Fruit fly (Drosophila melanogaster): ENCODE measurements around the gene CG6333.

CG6333 gene

DNA sequence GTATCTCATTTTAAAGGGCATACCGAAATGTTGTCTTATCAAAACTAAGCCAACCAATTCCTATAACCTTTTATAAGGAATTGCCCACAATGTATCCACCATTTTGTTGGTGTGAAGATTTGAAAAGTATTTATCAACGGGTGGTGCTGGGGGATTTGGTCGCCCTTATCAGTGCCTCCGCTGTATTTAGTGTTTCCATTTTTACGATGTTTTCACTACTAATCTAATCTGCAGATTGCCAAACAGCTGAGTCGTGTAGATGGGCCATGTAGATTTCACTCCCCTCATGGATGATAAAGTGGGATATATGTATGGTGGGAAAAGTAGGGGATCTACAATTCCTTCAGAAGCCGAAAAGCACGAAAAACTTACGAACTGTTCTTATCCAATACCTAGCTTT, 45.4 kb upstream of the CG6333 start (continued):
- TF ChIP-seq Xbp1 (GFP tag; optimal IDR thresholded peaks at IDR 0.05) (no peak), ken (GFP tag; IDR thresholded peaks at IDR 0.05) (no peak), CkIIα-i1 (GFP tag; IDR thresholded peaks at IDR 0.05) (no peak), CG8089 (GFP tag; optimal IDR thresholded peaks at IDR 0.05) (no peak), Mad (GFP tag; optimal IDR thresholded peaks at IDR 0.05) (no peak), CG6854 (GFP tag; optimal IDR thresholded peaks at IDR 0.05) (no peak), bab2 (GFP tag; optimal IDR thresholded peaks at IDR 0.05) (no peak), Fer1 (GFP tag; optimal IDR thresholded peaks at IDR 0.05) (peak; percentile 25), Dfd (GFP tag; optimal IDR thresholded peaks at IDR 0.05) (no peak), Optix (GFP tag; IDR thresholded peaks at IDR 0.05) (no peak), YL-1 (GFP tag; optimal IDR thresholded peaks at IDR 0.05) (no peak), Neu2 (GFP tag; optimal IDR thresholded peaks at IDR 0.05; ENCODE audit: borderline replicate concordance) (no peak), CG5953 (GFP tag; IDR thresholded peaks at IDR 0.05) (no peak), crc (GFP tag; optimal IDR thresholded peaks at IDR 0.05) (no peak), CG10959 (GFP tag; IDR thresholded peaks at IDR 0.05) (no peak), CG2875 (GFP tag; optimal IDR thresholded peaks at IDR 0.05) (no peak), wdn (GFP tag; IDR thresholded peaks at IDR 0.05) (no peak), CG30020 (tag; optimal IDR thresholded peaks at IDR 0.05) (no peak), CG14860 (GFP tag; IDR thresholded peaks at IDR 0.05; ENCODE audit: partially characterized antibody) (no peak), schlank (tag; optimal IDR thresholded peaks at IDR 0.05) (no peak), Stat92E (GFP tag; optimal IDR thresholded peaks at IDR 0.05) (no peak), Jarid2 (GFP tag; optimal IDR thresholded peaks at IDR 0.05) (no peak), CG4360 (GFP tag; IDR thresholded peaks at IDR 0.05) (no peak), CG6654 (GFP tag; optimal IDR thresholded peaks at IDR 0.05) (no peak), sob (GFP tag; IDR thresholded peaks at IDR 0.05) (no peak), pzg (GFP tag; optimal IDR thresholded peaks at IDR 0.05) (no peak), slou (GFP tag; optimal IDR thresholded peaks at IDR 0.05) (no peak), CG9797 (GFP tag; optimal IDR thresholded peaks at IDR 0.05) (no peak), al (GFP tag; IDR thresholded peaks at IDR 0.05) (no peak), CG15479 (GFP tag; optimal IDR thresholded peaks at IDR 0.05) (peak; percentile 40), nau (GFP tag; optimal IDR thresholded peaks at IDR 0.05) (no peak), Fer2 (tag; optimal IDR thresholded peaks at IDR 0.05) (no peak), CG7963 (GFP tag; IDR thresholded peaks at IDR 0.05; ENCODE audit: partially characterized antibody) (no peak), Opbp (GFP tag; IDR thresholded peaks at IDR 0.05; ENCODE audit: partially characterized antibody) (no peak), peb (GFP tag; IDR thresholded peaks at IDR 0.05) (no peak), HLHmδ (GFP tag; optimal IDR thresholded peaks at IDR 0.05) (peak; percentile 26), CG14667 (GFP tag; IDR thresholded peaks at IDR 0.05) (no peak), NK7.1 (GFP tag; optimal IDR thresholded peaks at IDR 0.05) (no peak), ranshi (GFP tag; IDR thresholded peaks at IDR 0.05) (no peak), CG4854 (GFP tag; optimal IDR thresholded peaks at IDR 0.05) (no peak), Deaf1 (tag; optimal IDR thresholded peaks at IDR 0.05) (no peak), mirr (GFP tag; optimal IDR thresholded peaks at IDR 0.05) (peak; percentile 99), CG12299 (tag; optimal IDR thresholded peaks at IDR 0.05) (no peak), CG12071 (GFP tag; optimal IDR thresholded peaks at IDR 0.05) (peak; percentile 50), CG8290 (GFP tag; optimal IDR thresholded peaks at IDR 0.05) (no peak), CG8290 (tag; optimal IDR thresholded peaks at IDR 0.05) (peak in 1 of 2 experiments; percentile 35), D (optimal IDR thresholded peaks at IDR 0.05) (no peak), D (GFP tag; optimal IDR thresholded peaks at IDR 0.05) (no peak), CG6175 (GFP tag; IDR thresholded peaks at IDR 0.05) (no peak), luna (GFP tag; optimal IDR thresholded peaks at IDR 0.05) (no peak), so (GFP tag; IDR thresholded peaks at IDR 0.05) (no peak), gce (GFP tag; IDR thresholded peaks at IDR 0.05) (no peak), Usf (GFP tag; optimal IDR thresholded peaks at IDR 0.05) (no peak)

Measured in whole organism, embryonic.